Worm (Caenorhabditis elegans) whole organism, L1 larva: ENCODE results near the gene ZC373.2.

Source experiments
- C04F5.9 ChIP-seq: sonication (generic microtip); optimal IDR thresholded peaks from 2 replicates; lab custom pipeline; 2016; ENCODE audit warnings: missing genetic modification characterization, missing compliant biosample characterization
- C34B4.2 ChIP-seq: sonication (generic microtip); optimal IDR thresholded peaks from 2 replicates; lab custom pipeline; 2017; ENCODE audit warnings: mild to moderate bottlenecking, missing genetic modification characterization, missing compliant biosample characterization
- aly-2 ChIP-seq: fragments of 150-350 bp; optimal IDR thresholded peaks from 2 replicates; lab custom pipeline; 2014; ENCODE audit warnings: missing biosample characterization, missing genetic modification characterization
- ama-1 ChIP-seq: fragments of 150-350 bp; optimal IDR thresholded peaks from 2 replicates; lab custom pipeline; 2014
- blmp-1 ChIP-seq: fragments of 150-350 bp; optimal IDR thresholded peaks from 2 replicates; lab custom pipeline; 2014; ENCODE audit warnings: missing biosample characterization, missing genetic modification characterization
- ceh-8 ChIP-seq: fragments of 200-800 bp; sonication (Bioruptor generic); optimal IDR thresholded peaks from 2 replicates; lab custom pipeline; 2018; ENCODE audit warnings: mild to moderate bottlenecking, missing genetic modification characterization, moderate library complexity, missing compliant biosample characterization
- ceh-82 ChIP-seq, 3 experiments: fragments of 150-350 bp in 1 of 3; sonication (generic microtip) in 2 of 3; optimal IDR thresholded peaks; 2 replicates each; lab custom pipeline; 2014 to 2017; ENCODE audit warnings: missing biosample characterization in 3 of 3, missing genetic modification characterization in 3 of 3
- ceh-88 ChIP-seq: fragments of 200-800 bp; sonication (Bioruptor generic); IDR thresholded peaks from 2 replicates; pipeline ENCODE4 v1.3.6; 2022; ENCODE audit warnings: missing genetic modification characterization, missing compliant biosample characterization
- ceh-90 ChIP-seq: sonication (generic microtip); optimal IDR thresholded peaks from 2 replicates; lab custom pipeline; 2016; ENCODE audit warnings: missing genetic modification characterization, missing compliant biosample characterization
- ces-1 ChIP-seq: fragments of 150-350 bp; optimal IDR thresholded peaks from 2 replicates; lab custom pipeline; 2014; ENCODE audit warnings: missing biosample characterization, missing genetic modification reagents, missing genetic modification characterization
- dsc-1 ChIP-seq: sonication (generic microtip); optimal IDR thresholded peaks from 2 replicates; lab custom pipeline; 2016; ENCODE audit warnings: mild to moderate bottlenecking, missing genetic modification characterization, missing compliant biosample characterization
- efl-3 ChIP-seq: fragments of 200-800 bp; sonication (Bioruptor generic); optimal IDR thresholded peaks from 2 replicates; lab custom pipeline; 2018; ENCODE audit warnings: mild to moderate bottlenecking, missing genetic modification characterization, missing compliant biosample characterization
- egl-13 ChIP-seq: sonication (generic microtip); optimal IDR thresholded peaks from 2 replicates; lab custom pipeline; 2016; ENCODE audit warnings: missing genotype, missing genetic modification reagents, missing genetic modification characterization, missing compliant biosample characterization
- elt-2 ChIP-seq: sonication (generic microtip); optimal IDR thresholded peaks from 2 replicates; lab custom pipeline; 2016; ENCODE audit warnings: missing genetic modification characterization, mild to moderate bottlenecking, inconsistent platforms, missing compliant biosample characterization, missing genetic modification reagents
- elt-3 ChIP-seq, 6 experiments: fragments of 150-350 bp in 1 of 6; sonication (generic microtip); optimal IDR thresholded peaks; 2 replicates each; lab custom pipeline; 2017 to 2018; ENCODE audit warnings: missing biosample characterization in 6 of 6, missing genetic modification characterization in 6 of 6, inconsistent platforms in 1 of 6
- ets-5 ChIP-seq: fragments of 200-800 bp; sonication (Bioruptor generic); IDR thresholded peaks from 2 replicates; pipeline ENCODE4 v1.3.6; 2022; ENCODE audit warnings: missing genetic modification characterization, missing compliant biosample characterization
- fkh-4 ChIP-seq: sonication (generic microtip); optimal IDR thresholded peaks from 2 replicates; lab custom pipeline; 2016; ENCODE audit warnings: missing compliant biosample characterization, missing genetic modification characterization, borderline replicate concordance
- fkh-8 ChIP-seq: sonication (generic microtip); optimal IDR thresholded peaks from 2 replicates; lab custom pipeline; 2016; ENCODE audit warnings: mild to moderate bottlenecking, missing genetic modification characterization, missing compliant biosample characterization
- grh-1 ChIP-seq: fragments of 200-800 bp; sonication (Bioruptor generic); IDR thresholded peaks from 2 replicates; pipeline ENCODE4 v1.3.6; 2022; ENCODE audit warnings: missing genetic modification reagents, missing genetic modification characterization, missing compliant biosample characterization
- hlh-17 ChIP-seq: fragments of 200-800 bp; sonication (Bioruptor generic); optimal IDR thresholded peaks from 2 replicates; lab custom pipeline; 2018; ENCODE audit warnings: missing genetic modification characterization, mild to moderate bottlenecking, missing compliant biosample characterization, moderate library complexity, borderline replicate concordance
- hlh-4 ChIP-seq: sonication (generic microtip); optimal IDR thresholded peaks from 2 replicates; lab custom pipeline; 2016; ENCODE audit warnings: mild to moderate bottlenecking, missing genetic modification characterization, missing compliant biosample characterization
- hpl-2 ChIP-seq: fragments of 150-350 bp; optimal IDR thresholded peaks from 2 replicates; lab custom pipeline; 2014; ENCODE audit warnings: missing biosample characterization, missing genetic modification reagents, missing genetic modification characterization
- isw-1 ChIP-seq: fragments of 200-800 bp; sonication (Bioruptor generic); IDR thresholded peaks from 2 replicates; pipeline ENCODE4 v1.3.6; 2022; ENCODE audit warnings: missing genetic modification characterization, missing compliant biosample characterization
- jun-1 ChIP-seq: fragments of 150-350 bp; optimal IDR thresholded peaks from 2 replicates; lab custom pipeline; 2014; ENCODE audit warnings: missing biosample characterization, missing genetic modification reagents, missing genetic modification characterization
- lin-14 ChIP-seq: fragments of 200-800 bp; sonication (Bioruptor generic); optimal IDR thresholded peaks from 2 replicates; lab custom pipeline; 2018; ENCODE audit warnings: mild to moderate bottlenecking, missing genetic modification characterization, moderate library complexity, missing compliant biosample characterization
- lin-15B ChIP-seq: fragments of 150-350 bp; sonication (generic microtip); optimal IDR thresholded peaks from 3 replicates; lab custom pipeline; 2014; ENCODE audit warnings: missing biosample characterization, missing genetic modification characterization
- lin-35 ChIP-seq, 2 experiments: fragments of 150-350 bp; optimal IDR thresholded peaks; 2 replicates each; lab custom pipeline; 2014; ENCODE audit warnings: missing biosample characterization in 2 of 2, missing genetic modification characterization in 2 of 2, missing genetic modification reagents in 2 of 2
- lin-39 ChIP-seq: fragments of 150-350 bp; optimal IDR thresholded peaks from 2 replicates; lab custom pipeline; 2014; ENCODE audit warnings: missing biosample characterization, missing genetic modification reagents, missing genetic modification characterization
- lir-3 ChIP-seq: sonication (generic microtip); optimal IDR thresholded peaks from 2 replicates; lab custom pipeline; 2016; ENCODE audit warnings: mild to moderate bottlenecking, missing genetic modification characterization, moderate library complexity, missing compliant biosample characterization; ENCODE audit not compliant: poor library complexity
- lsy-2 ChIP-seq, 2 experiments: fragments of 150-350 bp; optimal IDR thresholded peaks; 2 replicates each; lab custom pipeline; 2014; ENCODE audit warnings: missing biosample characterization in 2 of 2, missing genetic modification characterization in 2 of 2
- mab-9 ChIP-seq: fragments of 200-800 bp; sonication (Bioruptor generic); IDR thresholded peaks from 2 replicates; pipeline ENCODE4 v1.3.6; 2022; ENCODE audit warnings: missing genetic modification reagents, missing genetic modification characterization, missing compliant biosample characterization
- mdl-1 ChIP-seq, 2 experiments: fragments of 150-350 bp; optimal IDR thresholded peaks; 2 replicates each; lab custom pipeline; 2014 to 2017; ENCODE audit warnings: missing biosample characterization in 2 of 2, missing genetic modification characterization in 2 of 2, inconsistent platforms in 1 of 2
- mef-2 ChIP-seq: fragments of 150-350 bp; optimal IDR thresholded peaks from 2 replicates; lab custom pipeline; 2014; ENCODE audit warnings: missing biosample characterization, missing genetic modification characterization
- mep-1 ChIP-seq: fragments of 150-350 bp; optimal IDR thresholded peaks from 2 replicates; lab custom pipeline; 2014; ENCODE audit warnings: missing biosample characterization, missing genetic modification characterization
- nhr-11 ChIP-seq: fragments of 150-350 bp; optimal IDR thresholded peaks from 2 replicates; lab custom pipeline; 2014; ENCODE audit warnings: missing biosample characterization, missing genetic modification characterization
- nhr-237 ChIP-seq: fragments of 150-350 bp; optimal IDR thresholded peaks from 2 replicates; lab custom pipeline; 2014; ENCODE audit warnings: missing biosample characterization, missing genetic modification characterization
- nhr-71 ChIP-seq: sonication (generic microtip); optimal IDR thresholded peaks from 2 replicates; lab custom pipeline; 2016; ENCODE audit warnings: mild to moderate bottlenecking, missing genetic modification characterization, moderate library complexity, missing compliant biosample characterization
- nhr-76 ChIP-seq: sonication (generic microtip); optimal IDR thresholded peaks from 2 replicates; lab custom pipeline; 2017; ENCODE audit warnings: missing biosample characterization, missing genetic modification characterization
- nhr-77 ChIP-seq: fragments of 150-350 bp; optimal IDR thresholded peaks from 2 replicates; lab custom pipeline; 2014; ENCODE audit warnings: missing biosample characterization, missing genetic modification characterization
- nhr-85 ChIP-seq: sonication (generic microtip); peaks from one replicate; lab custom pipeline; 2016; ENCODE audit warnings: missing genetic modification characterization, inconsistent platforms, missing compliant biosample characterization
- nhr-90 ChIP-seq: sonication (generic microtip); optimal IDR thresholded peaks from 2 replicates; lab custom pipeline; 2016; ENCODE audit warnings: mild to moderate bottlenecking, missing genetic modification characterization, missing compliant biosample characterization; ENCODE audit not compliant: poor library complexity
- pax-3 ChIP-seq: fragments of 200-800 bp; sonication (Bioruptor generic); optimal IDR thresholded peaks from 2 replicates; lab custom pipeline; 2018; ENCODE audit warnings: mild to moderate bottlenecking, missing genetic modification characterization, moderate library complexity, missing compliant biosample characterization
- pqm-1 ChIP-seq: sonication (generic microtip); optimal IDR thresholded peaks from 3 replicates; lab custom pipeline; 2017; ENCODE audit warnings: missing biosample characterization, missing genetic modification characterization
- snu-23 ChIP-seq: sonication (generic microtip); optimal IDR thresholded peaks from 2 replicates; lab custom pipeline; 2016; ENCODE audit warnings: missing genetic modification characterization, missing compliant biosample characterization
- sox-4 ChIP-seq: sonication (generic microtip); optimal IDR thresholded peaks from 2 replicates; lab custom pipeline; 2016; ENCODE audit warnings: missing genetic modification characterization, missing compliant biosample characterization
- sptf-1 ChIP-seq: fragments of 150-350 bp; optimal IDR thresholded peaks from 2 replicates; lab custom pipeline; 2014; ENCODE audit warnings: missing biosample characterization, missing genetic modification characterization
- tbx-2 ChIP-seq: sonication (generic microtip); optimal IDR thresholded peaks from 2 replicates; lab custom pipeline; 2016; ENCODE audit warnings: missing genetic modification characterization, missing compliant biosample characterization
- unc-62 ChIP-seq: fragments of 150-350 bp; optimal IDR thresholded peaks from 2 replicates; lab custom pipeline; 2014; ENCODE audit warnings: missing biosample characterization, missing genetic modification reagents, missing genetic modification characterization
- vab-15 ChIP-seq: sonication (generic microtip); optimal IDR thresholded peaks from 2 replicates; lab custom pipeline; 2017; ENCODE audit warnings: missing genotype, mild to moderate bottlenecking, missing genetic modification characterization, missing compliant biosample characterization
- zip-4 ChIP-seq: fragments of 200-800 bp; sonication (Bioruptor generic); optimal IDR thresholded peaks from 2 replicates; lab custom pipeline; 2018; ENCODE audit warnings: mild to moderate bottlenecking, missing genetic modification characterization, moderate library complexity, missing compliant biosample characterization
- ztf-11 ChIP-seq, 2 experiments: sonication (generic microtip); optimal IDR thresholded peaks; 2 replicates each; lab custom pipeline; 2016 to 2017; ENCODE audit warnings: missing genetic modification characterization in 2 of 2, missing biosample characterization in 1 of 2, missing compliant biosample characterization in 1 of 2

Gene ZC373.2

ce11 chrX:10085073-10085472 is 26.8 kb upstream of the ZC373.2 start:
- TF ChIP-seq jun-1 (tag; lab: Kevin White, UChicago) (no peak), ceh-90 (no peak), elt-2 (tag; lab: Kevin White, UChicago) (no peak), C34B4.2 (tag; lab: Kevin White, UChicago) (no peak), fkh-4 (tag; lab: Kevin White, UChicago) (no peak), mef-2 (no peak), egl-13 (tag; lab: Kevin White, UChicago) (no peak), ceh-88 (GFP tag; lab: Robert Waterston, UW) (no peak), grh-1 (no peak), fkh-8 (tag; lab: Kevin White, UChicago) (no peak), ceh-8 (no peak), lin-15B (no peak), dsc-1 (tag; lab: Kevin White, UChicago) (no peak), sox-4 (no peak), C04F5.9 (tag; lab: Kevin White, UChicago) (no peak), ceh-82 (tag; optimal IDR thresholded peaks at IDR 0.05; lab: Kevin White, UChicago) (no peak), ces-1 (no peak), nhr-77 (no peak), efl-3 (GFP tag; lab: Kevin White, UChicago) (no peak)

- TF ChIP-seq tbx-2 (tag; lab: Kevin White, UChicago): peak; percentile 28
- peak; percentile 34 for TF ChIP-seq lin-14 (GFP tag; lab: Kevin White, UChicago)
- TF ChIP-seq ces-1: no peak
- no peak for TF ChIP-seq zip-4 (GFP tag; lab: Kevin White, UChicago)
- peak; percentile 35 for TF ChIP-seq blmp-1
- no peak for TF ChIP-seq mab-9 (GFP tag; lab: Robert Waterston, UW)
- TF ChIP-seq elt-3 (tag; optimal IDR thresholded peaks at IDR 0.05; lab: Kevin White, UChicago): peak in 3 of 6 experiments; percentile 25 to 76 (median 25)
- no peak for TF ChIP-seq unc-62 (GFP tag; lab: Kevin White, UChicago)
- no peak for TF ChIP-seq lin-15B
- peak; percentile 68 for TF ChIP-seq nhr-90
- no peak for TF ChIP-seq sptf-1
- no peak for TF ChIP-seq hlh-17
- TF ChIP-seq nhr-76 (tag; lab: Kevin White, UChicago): no peak
- no peak for TF ChIP-seq pax-3 (tag; lab: Kevin White, UChicago)
- no peak for TF ChIP-seq pqm-1 (tag; lab: Kevin White, UChicago)
- TF ChIP-seq lin-39 (tag; lab: Kevin White, UChicago): no peak
- TF ChIP-seq lsy-2 (tag; optimal IDR thresholded peaks at IDR 0.05; lab: Kevin White, UChicago): peak in 1 of 2 experiments; percentile 17
- TF ChIP-seq mep-1 (tag; lab: Kevin White, UChicago): no peak
- no peak for TF ChIP-seq vab-15 (tag; lab: Kevin White, UChicago)
- no peak for TF ChIP-seq isw-1 (GFP tag; lab: Robert Waterston, UW)
- TF ChIP-seq C34B4.2 (tag; lab: Kevin White, UChicago): no peak
- TF ChIP-seq mdl-1 (tag; optimal IDR thresholded peaks at IDR 0.05; lab: Kevin White, UChicago): peak in 1 of 2 experiments; percentile 39
- TF ChIP-seq nhr-85 (tag; lab: Kevin White, UChicago): peak; percentile 86
- TF ChIP-seq lin-35 (GFP tag; optimal IDR thresholded peaks at IDR 0.05; lab: Kevin White, UChicago): peak in 1 of 2 experiments; percentile 66
- TF ChIP-seq ceh-8: no peak
- no peak for TF ChIP-seq hlh-4 (tag; lab: Kevin White, UChicago)
- no peak for TF ChIP-seq ztf-11 (tag; optimal IDR thresholded peaks at IDR 0.05; lab: Kevin White, UChicago)
- peak; percentile 2 for TF ChIP-seq snu-23
- TF ChIP-seq ama-1 (lab: Kevin White, UChicago): no peak
- peak; percentile 98 for TF ChIP-seq elt-2 (tag; lab: Kevin White, UChicago)
- peak; percentile 63 for TF ChIP-seq nhr-71 (tag; lab: Kevin White, UChicago)
- no peak for TF ChIP-seq ceh-82 (tag; optimal IDR thresholded peaks at IDR 0.05; lab: Kevin White, UChicago)
- no peak for TF ChIP-seq hpl-2 (GFP tag; lab: Kevin White, UChicago)
- no peak for TF ChIP-seq aly-2
- no peak for TF ChIP-seq ets-5 (GFP tag; lab: Robert Waterston, UW)
- no peak for TF ChIP-seq nhr-11 (tag; lab: Kevin White, UChicago)
- TF ChIP-seq lir-3 (tag; lab: Kevin White, UChicago): no peak
- TF ChIP-seq nhr-237 (tag; lab: Kevin White, UChicago): no peak
These were observed 25.9 kb upstream of the ZC373.2 start, which contains the start of gene W07E11.1 for ce11 chrX:10084050-10084672. TSS of gene W07E11.1 (plus strand) at chrX:10084622.
